Worm (Caenorhabditis elegans) whole organism, dauer: ENCODE data around the gene pigx-1.

Experiments used
- unc-62 ChIP-seq: sonication (generic microtip); optimal IDR thresholded peaks from 2 replicates; lab custom pipeline; 2017; ENCODE audit warnings: missing biosample characterization, missing genetic modification reagents, missing genetic modification characterization

Gene pigx-1

DNA sequence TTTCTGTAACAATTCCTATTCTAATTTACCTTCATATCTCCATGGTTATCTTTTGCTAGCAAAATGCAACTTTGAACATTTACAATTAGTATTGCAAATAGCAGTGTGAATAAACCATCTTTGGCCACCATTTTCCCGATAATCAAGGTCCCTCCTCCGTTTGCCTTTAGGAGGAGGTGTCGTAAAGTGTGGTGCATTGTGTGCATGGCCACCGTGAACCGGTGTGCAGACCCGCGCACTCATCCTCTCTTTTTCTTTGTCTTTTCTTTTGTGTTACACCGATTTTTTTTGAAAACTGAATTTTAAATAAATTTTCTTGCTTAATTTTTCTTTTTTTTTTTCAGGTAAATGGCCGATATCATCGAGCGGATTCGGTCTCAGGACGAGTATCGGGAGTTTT is at the start of gene pigx-1, which contains the start of gene rme-6:
Gene pigx-1 (minus strand): TSS at position 206 of the 400 bp plus-strand sequence.
Gene rme-6 (plus strand): TSS at position 345 of the 400 bp plus-strand sequence.
- no peak for TF ChIP-seq unc-62

DNA sequence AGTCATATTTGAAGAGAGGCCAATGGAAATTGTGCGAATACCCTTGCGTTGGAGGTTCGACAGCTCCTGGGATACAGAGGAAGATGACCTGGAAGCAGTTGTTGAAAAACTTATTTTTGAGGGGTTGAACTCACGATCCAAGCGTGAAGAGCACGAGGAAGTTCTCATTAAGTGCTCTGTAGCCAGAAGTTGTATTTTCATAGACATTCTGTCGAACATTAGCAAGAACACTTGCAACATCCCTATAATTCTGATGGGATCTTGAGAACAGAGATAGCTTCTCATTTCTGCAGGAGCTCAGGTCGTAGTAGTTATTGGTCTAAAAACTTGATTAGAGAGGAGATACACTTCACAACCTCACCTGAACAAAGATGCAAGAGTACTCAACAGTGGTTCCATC is 44.8 kb upstream of the pigx-1 start:
- TF ChIP-seq unc-62 = no peak

DNA sequence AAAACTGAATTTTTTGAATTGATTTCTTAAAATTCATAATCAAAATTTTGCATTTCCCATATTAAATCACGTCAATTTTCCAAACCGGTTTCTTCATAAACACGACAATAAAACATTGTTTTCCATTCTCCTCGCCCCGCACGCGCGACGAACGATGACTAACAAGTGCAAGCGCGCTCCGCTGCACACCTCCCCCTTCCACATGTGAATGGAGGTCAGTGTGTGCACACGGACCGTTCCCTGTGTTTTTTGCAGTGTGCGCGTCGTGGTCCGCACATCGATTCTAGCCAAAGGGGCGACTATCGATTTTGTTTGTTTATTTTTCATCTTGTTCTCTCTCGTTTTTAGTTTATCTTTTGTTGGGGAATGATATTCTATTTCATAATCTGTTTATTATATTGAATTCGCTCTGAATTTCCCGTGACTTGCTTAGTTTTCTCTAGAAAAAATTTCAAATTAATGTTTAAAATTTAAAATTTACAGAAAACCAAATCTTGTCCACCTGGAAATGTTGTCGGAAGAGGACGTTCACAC is 31.8 kb upstream of the pigx-1 start, which contains the start of gene snx-1:
Gene snx-1 (plus strand): TSS at position 484 of the 534 bp plus-strand sequence.
- no peak for TF ChIP-seq unc-62

DNA sequence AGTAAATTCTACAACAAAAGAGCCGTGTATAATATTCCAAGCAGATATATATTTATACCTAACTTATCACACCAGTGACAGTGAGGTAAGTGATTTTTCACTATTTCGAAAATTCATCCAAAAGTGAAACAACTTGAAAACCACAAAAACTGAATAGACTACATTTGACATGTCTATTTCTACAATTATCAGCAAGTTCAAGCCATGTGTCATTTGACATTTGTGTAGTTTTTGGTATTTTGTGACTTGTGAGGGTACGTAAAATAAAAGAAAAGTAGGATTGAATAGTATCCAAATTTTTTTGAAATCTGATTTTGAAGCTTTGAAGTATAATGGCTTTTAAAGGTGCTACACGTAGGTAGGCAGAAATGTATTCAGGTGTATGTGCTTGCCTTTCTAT is 29.4 kb upstream of the pigx-1 start:
- no peak for TF ChIP-seq unc-62

DNA sequence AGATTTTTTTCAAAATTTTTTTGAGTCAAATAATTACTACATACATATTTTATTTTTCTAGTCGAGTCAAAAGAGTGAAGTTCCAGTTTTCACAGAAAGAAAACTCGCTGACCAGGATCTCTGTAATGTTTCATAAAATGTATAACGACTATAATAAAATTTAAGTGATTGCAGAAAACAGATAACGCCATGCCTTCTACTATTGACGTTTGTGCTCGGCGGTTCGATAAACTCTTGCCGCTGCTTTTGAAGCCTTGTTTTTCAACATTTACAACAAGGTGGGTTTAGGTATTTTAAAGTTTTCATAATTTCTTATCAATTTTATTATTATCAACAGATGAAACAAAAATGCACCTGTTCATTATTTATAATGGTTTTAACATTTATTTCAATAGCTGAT is 28.6 kb upstream of the pigx-1 start, which contains the start of gene lmp-2:
Gene lmp-2 (plus strand): TSS at position 190 of the 400 bp plus-strand sequence.
- TF ChIP-seq unc-62 = no peak

DNA sequence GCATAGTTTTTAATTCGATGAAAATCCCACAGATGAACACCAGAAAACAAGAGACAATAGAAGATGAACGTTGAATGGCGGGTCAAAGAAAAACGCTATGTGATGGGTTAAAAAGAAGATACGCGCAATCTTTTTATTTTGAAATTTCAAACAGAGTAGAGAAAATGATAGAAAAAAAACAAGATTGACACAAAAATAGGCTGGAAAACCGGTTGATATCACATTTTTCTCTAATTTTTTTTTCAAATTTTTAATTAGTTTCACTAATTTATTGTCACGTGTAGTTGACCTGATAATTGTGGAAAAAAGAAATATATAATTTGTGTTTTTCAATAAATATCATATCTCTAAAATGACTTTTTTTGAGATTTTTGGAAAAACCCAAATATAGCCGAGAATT is 27.3 kb upstream of the pigx-1 start, which contains the start of gene C05D9.9:
Gene C05D9.9 (minus strand): TSS at position 101 of the 400 bp plus-strand sequence.
- TF ChIP-seq unc-62 = no peak

DNA sequence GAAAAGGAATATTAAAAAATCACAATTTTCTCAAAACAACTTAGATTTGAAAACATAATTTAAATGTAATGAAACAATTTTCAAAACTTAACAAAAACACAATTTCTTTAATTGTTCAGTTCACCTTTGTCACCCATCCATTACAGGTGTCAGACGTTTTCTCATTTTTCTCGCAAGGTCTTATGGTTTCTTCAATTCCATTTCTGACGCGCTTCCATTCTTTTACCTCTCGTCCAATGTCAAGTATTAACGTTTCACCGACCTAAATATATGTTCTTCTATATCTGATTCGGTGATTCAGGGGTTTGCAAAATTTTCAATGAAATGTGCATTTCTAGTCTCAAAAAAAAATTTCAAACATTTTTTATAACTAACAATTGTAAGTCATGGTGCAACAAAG is 26.7 kb upstream of the pigx-1 start:
- TF ChIP-seq unc-62 = no peak

DNA sequence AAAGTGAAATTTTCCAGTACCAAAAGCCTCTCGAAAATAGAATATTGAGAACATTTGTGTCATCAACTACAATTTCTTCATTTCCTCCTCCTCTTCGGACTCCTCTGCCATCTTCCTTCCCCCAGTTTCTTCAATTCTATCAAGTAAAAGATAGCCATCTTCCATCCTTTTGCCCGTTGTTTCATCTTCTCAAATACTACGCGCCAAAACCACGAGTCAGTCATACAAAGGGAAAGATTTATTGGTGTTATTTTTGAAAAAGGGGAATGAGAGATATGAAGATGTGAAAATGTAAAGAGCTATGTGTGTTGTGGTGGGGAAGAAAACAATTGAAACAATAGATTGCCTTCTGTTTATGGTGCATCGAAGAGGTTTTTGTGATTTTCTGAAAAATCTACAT is 25.4 kb upstream of the pigx-1 start:
- TF ChIP-seq unc-62 = no peak

DNA sequence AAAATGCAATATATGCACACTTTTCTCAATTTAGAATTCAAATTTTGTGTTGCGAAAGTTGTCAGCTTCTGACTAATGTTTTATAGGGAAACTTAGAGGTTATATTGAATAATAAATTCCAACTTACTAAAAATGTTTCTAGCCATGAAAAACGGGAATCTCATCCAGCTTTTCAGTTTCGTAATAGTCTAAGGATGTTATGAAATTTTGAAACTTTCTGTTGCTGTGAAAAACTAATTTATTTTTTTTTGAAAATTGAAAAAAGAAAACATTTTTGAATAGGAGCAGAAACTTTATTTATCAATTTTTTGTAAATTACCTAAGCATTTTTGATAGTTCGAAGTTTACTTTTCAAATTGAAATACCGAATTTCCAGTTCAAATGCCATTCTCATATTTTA is 24.8 kb upstream of the pigx-1 start:
- no peak for TF ChIP-seq unc-62

DNA sequence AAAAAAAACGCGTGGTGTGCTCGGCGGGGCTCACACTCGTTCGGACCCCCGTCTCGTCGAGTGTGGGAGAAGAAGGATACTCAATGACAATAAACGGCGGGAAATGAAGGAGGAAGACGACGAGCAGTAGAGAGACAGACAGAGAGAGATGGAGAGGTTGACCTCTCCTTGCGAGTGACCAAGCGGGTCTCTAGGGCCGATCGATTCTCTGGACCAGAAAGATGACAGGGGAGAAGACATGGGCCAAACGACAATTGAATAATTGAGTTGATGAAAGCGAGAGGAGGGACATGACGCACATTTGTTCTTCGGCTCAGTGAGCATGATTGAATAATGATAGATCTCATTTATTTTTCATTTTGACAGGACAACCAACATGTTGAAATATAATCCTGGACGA is 23.5 kb upstream of the pigx-1 start:
- no peak for TF ChIP-seq unc-62

DNA sequence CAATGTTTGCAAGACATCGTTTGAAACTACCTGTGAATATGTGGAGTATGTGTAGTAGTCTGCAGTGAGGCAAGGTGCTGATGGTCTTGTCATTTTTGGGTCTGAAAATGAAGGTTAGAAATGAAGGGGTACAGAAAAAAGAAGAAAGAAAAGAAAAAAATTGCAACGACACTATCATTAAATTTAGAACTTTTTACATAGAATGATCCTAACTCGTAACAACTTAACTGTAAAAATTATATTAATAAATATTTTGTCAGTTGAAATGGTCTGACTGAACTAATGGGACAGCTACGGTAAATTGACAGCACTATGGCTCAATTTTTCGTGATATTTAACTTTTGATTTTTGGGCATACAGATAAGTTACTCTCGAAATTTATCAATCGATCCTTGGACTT is 22.5 kb upstream of the pigx-1 start, which contains the start of gene C05D9.7:
Gene C05D9.7 (minus strand): TSS at position 101 of the 400 bp plus-strand sequence.
- TF ChIP-seq unc-62 = no peak

DNA sequence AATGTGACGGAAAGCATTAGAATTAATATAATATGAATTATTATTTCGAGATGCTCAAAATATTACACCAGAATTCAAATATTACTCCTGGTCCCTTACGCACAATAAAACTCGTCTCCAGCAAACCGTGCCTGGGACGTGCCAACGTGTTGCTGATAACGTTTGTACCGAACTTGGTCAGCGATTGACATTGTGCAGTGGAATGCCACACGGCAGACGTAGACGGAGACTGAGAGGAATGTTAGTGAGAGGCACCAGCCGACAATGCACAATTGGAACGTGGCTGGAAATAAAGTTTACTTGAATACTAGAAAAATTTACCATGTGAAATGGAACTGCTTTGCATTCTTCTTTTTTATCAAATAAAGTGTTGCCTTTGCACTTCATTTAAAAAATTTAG is 20.4 kb upstream of the pigx-1 start:
- TF ChIP-seq unc-62 = no peak

DNA sequence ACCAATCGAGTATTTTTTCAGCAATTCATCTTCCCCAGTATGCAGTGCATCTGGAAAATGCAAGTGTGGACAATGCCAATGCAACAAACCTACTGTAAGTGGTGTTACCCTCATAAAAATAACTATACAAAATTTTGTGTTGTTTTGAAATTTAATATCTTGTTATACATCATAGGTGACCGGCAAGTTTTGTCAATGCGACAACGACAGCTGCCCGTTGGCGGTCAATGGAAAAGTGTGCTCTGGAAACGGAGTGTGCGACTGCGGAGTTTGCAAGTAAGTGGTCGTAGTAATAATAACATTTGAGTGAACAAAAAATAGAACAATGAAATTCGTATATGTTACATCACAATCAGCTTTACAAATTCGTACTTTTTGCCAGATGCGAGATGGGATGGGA is 18.4 kb upstream of the pigx-1 start:
- no peak for TF ChIP-seq unc-62

DNA sequence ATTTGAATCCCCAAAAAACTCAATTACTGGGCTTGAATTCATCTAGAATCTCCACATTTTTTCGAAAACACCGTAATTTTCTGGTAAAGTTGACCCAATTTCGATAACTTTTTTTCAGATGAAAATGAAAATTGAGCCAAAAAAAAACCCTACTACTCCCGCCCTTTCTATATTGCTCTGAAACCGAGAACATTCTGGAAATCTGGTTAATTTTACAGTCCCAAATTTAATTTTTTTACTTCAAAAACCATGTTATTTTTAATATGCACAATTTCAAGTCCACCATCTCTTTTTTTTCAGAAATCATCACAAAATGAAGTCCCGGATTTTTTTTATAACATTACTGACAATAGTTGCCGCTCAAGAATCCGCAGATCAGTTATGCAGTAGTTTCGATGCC is 14.8 kb upstream of the pigx-1 start, which contains the start of gene C05D9.3:
Gene C05D9.3 (plus strand): TSS at position 301 of the 400 bp plus-strand sequence.
- no peak for TF ChIP-seq unc-62

DNA sequence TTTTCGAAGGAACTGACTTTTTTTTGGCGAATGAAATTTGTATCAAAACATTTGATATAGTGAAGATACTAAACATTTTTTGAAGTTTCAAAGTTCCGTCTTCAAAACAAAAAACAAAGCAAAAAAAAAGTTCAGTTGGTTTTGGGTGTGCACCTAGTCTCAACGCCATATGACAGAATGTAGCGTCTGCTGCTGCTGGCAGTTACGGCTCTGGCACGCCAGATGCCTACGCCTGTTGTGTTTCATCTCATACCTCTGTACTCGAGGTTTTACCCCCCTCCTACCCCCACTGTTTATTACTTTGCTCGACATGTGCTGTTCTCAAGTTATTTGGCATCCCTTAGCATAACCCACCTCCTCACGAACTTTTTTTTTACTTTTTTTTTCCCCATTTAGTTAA is 13.9 kb upstream of the pigx-1 start:
- no peak for TF ChIP-seq unc-62

DNA sequence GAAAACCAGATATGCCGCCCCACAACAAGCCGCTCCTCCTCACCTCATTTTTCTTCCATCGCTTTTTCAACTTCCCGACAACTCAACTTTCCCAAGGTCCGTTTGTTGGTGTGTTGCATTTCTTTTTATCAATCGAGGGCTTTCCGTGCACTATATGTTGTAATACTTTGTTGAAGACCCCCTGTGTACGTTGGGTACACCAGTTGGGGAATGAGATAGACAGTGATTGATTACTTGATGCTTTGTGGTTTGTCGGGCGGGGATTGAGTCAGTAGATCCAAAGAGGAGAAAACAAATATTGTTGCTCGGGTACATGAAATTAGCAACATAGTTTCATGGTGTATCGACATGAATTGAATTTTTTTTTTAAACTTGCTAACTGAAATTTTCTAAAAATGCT is 12.1 kb upstream of the pigx-1 start:
- no peak for TF ChIP-seq unc-62

DNA sequence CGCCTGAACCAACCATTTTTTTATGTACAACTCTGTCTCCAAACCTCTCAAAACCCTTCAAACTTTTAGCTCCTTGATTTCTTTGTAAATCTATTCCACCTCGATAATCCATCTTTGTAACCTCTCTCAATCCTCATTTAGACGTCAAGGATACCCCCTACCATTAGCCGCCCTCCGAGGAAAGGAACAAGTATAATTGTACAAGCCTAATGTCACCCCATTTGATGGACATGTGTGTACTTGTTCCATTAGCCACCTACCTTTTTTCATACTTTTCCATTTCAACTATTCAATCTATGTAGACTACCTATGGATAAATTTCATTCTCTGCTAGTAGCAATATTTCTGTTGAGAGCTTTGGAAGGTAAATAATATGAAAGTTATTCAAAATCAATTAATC is 10.9 kb upstream of the pigx-1 start, which contains the start of gene C05D9.4:
Gene C05D9.4 (plus strand): TSS at position 301 of the 400 bp plus-strand sequence.
- no peak for TF ChIP-seq unc-62

DNA sequence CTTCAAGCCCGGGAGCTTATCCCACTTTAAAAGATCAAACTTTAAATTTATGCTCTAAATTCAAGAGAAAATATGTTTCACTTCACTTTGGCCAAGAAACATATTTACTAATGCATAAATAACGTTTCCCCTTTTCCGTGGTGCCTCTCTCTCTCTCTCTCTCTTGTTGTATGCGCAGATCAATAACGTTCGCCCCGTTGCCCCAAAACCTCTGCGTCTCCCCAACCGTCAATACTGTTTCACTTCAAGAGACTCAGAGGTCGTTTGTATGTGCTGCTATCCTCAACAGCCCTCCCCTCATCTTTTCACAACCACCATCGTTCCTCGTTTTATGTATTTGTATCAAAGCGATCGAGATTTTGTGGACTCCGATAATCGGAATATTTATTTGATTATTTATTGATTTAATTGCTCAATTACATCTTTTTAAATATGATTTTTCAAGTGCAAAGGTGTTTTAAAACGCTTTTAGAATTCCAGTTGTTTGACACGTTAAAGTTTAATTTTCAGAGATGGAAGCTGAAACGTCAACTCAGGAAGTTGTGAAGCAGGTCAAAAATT is 7.0 kb upstream of the pigx-1 start, which contains the start of gene ife-4:
Gene ife-4 (plus strand): TSS at position 511 of the 561 bp plus-strand sequence.
- no peak for TF ChIP-seq unc-62
